Fruit fly (Drosophila melanogaster): Measurements from ENCODE around the gene Oli.

DNA sequence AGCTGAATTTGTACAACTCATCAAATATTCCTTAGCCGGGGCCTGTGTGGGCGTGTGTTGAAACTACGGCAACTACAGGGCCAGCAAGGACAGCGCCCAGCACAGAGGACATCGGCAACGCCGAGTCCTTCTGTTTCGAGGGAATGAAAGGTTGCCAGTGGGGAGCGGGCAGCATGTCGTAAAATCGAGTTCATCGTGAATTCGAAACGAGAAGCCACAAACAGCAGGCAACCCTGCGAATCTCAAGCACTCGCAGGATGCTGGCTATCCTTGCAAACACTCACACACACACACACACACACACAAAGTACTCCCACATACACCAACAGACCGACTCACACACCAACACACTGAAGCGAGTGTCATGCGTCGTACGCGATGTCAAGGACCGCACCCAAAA lies 27.1 kb upstream of the Oli start:
- TF ChIP-seq CG9215 (GFP tag; IDR thresholded peaks at IDR 0.05) (no peak), Fer1 (GFP tag; optimal IDR thresholded peaks at IDR 0.05) (no peak), grn (GFP tag; optimal IDR thresholded peaks at IDR 0.05) (no peak), CG5953 (GFP tag; IDR thresholded peaks at IDR 0.05) (no peak), en (GFP tag; optimal IDR thresholded peaks at IDR 0.05) (no peak), hb (GFP tag; IDR thresholded peaks at IDR 0.05; ENCODE audit: partially characterized antibody) (no peak), zf30C (GFP tag; optimal IDR thresholded peaks at IDR 0.05) (no peak)

Measured in whole organism, embryonic.